Worm (Caenorhabditis elegans): ENCODE results near the gene C29A12.22.
A peak's percentile ranks its signal among the peaks of the same experiment; 100 is the strongest.

C29A12.22 gene

DNA sequence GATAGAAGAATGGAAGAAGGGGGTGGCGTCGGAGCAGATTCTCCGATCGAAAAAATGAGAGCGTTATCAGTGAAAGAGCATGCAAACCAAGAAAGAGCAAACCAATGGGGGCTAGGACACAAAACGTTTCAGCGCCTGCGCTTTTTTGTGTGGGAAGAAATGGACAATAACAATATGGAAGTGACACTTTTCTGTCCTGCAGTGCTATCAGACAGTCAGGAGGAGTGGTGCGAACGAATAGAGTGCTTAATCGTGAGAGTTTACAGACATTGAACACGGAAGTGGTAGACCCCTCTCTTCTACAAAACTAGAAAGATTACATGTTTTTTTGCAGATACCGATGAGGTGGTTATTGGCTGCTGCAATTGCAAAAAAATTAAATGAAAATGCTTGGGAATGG, 43.5 kb downstream of the C29A12.22 start:
- TF ChIP-seq egl-27 (tag; optimal IDR thresholded peaks at IDR 0.05) (peak; percentile 35), lsy-12 (tag; optimal IDR thresholded peaks at IDR 0.05) (no peak), pqm-1 (tag; optimal IDR thresholded peaks at IDR 0.05) (peak; percentile 94), nfya-1 (tag; optimal IDR thresholded peaks at IDR 0.05; ENCODE audit: insufficient read depth) (peak; percentile 1), pha-4 (tag; optimal IDR thresholded peaks at IDR 0.05) (peak; percentile 26), ztf-11 (tag; optimal IDR thresholded peaks at IDR 0.05) (no peak), sea-2 (GFP tag; optimal IDR thresholded peaks at IDR 0.05) (no peak), zag-1 (tag; optimal IDR thresholded peaks at IDR 0.05) (no peak), jun-1 (tag; optimal IDR thresholded peaks at IDR 0.05) (peak; percentile 68), elt-2 (tag; optimal IDR thresholded peaks at IDR 0.05) (peak; percentile 91)

DNA sequence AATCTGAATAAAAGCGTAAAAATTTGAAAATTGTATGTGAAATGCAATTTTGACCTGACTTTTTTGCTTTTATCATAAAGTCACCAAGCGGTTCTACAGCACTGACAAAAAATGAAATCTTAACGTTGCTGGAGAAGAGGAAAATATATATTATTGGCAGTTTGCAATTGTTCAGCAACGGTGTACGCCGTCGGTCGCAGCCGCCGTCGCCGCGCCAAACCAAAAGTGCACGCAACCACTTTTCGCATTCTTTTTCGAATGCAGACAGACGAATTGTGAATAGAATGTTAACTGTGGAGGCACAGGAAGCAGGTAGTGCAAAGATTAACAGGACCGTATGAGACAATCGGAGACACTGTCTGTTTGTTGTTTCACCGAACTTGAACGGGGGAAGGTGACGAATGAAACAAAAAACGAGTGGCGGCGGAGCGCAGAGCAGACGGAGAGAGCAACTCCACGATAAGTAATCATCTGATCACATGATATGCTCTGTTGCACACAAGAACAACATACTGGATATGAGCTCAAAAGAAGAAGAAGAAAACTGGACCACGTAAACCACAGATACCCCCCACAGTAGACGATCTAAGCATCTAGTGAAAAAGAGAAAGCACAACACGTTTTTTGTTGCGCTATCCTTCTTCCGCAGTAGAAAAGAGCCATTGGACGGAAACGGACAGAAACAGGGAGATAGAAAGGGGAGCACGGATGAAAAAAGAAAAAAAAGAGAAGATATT, 45.2 kb downstream of the C29A12.22 start:
- TF ChIP-seq pha-4 (tag; optimal IDR thresholded peaks at IDR 0.05) = peak; percentile 78
- no peak for TF ChIP-seq ceh-28 (tag; optimal IDR thresholded peaks at IDR 0.05)
- TF ChIP-seq nhr-25 (tag; optimal IDR thresholded peaks at IDR 0.05) = peak; percentile 10
- peak; percentile 64 for TF ChIP-seq nhr-11 (tag; optimal IDR thresholded peaks at IDR 0.05)
- no peak for TF ChIP-seq unc-39 (tag; optimal IDR thresholded peaks at IDR 0.05)
- TF ChIP-seq daf-12 (tag; optimal IDR thresholded peaks at IDR 0.05) = no peak
- peak; percentile 10 for TF ChIP-seq jun-1 (tag; optimal IDR thresholded peaks at IDR 0.05)
- TF ChIP-seq nhr-28 (tag; optimal IDR thresholded peaks at IDR 0.05) = no peak
- no peak for TF ChIP-seq nhr-76 (tag; optimal IDR thresholded peaks at IDR 0.05)
- TF ChIP-seq ama-1 (optimal IDR thresholded peaks at IDR 0.05) = peak; percentile 47
- TF ChIP-seq elt-2 (tag; optimal IDR thresholded peaks at IDR 0.05) = peak; percentile 42
- peak; percentile 15 for TF ChIP-seq nfya-1 (tag; optimal IDR thresholded peaks at IDR 0.05; ENCODE audit: insufficient read depth)
- peak; percentile 49 for TF ChIP-seq lin-39 (tag; optimal IDR thresholded peaks at IDR 0.05)
- no peak for TF ChIP-seq nhr-12 (tag; optimal IDR thresholded peaks at IDR 0.05)
- no peak for TF ChIP-seq mdl-1 (tag; optimal IDR thresholded peaks at IDR 0.05)
- peak; percentile 23 for TF ChIP-seq fkh-10 (GFP tag; optimal IDR thresholded peaks at IDR 0.05)
- TF ChIP-seq pqm-1 (tag; optimal IDR thresholded peaks at IDR 0.05) = peak; percentile 58

DNA sequence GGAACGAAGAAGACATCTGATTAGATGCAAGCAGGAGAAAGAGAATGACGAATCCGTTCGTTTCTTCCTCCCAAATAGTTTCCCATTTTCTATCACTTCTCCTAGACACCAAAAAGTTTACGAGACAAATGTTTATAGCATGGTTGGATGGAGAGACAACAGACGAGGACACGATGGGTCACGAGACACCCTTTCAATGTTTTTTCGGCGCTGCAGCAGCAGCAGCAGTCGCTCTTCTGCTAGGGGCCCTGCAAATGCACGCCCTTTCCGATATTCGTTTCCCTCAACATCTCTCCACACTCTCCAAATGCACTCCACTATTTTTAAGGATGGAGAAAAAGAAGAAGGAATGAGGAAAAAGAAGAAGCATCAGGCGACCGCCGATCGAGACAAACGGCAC, 46.5 kb downstream of the C29A12.22 start:
- TF ChIP-seq elt-3 (tag; optimal IDR thresholded peaks at IDR 0.05) = no peak
- no peak for TF ChIP-seq fos-1 (tag; optimal IDR thresholded peaks at IDR 0.05)
- TF ChIP-seq nhr-12 (tag; optimal IDR thresholded peaks at IDR 0.05) = no peak
- no peak for TF ChIP-seq unc-62 (GFP tag; optimal IDR thresholded peaks at IDR 0.05)
- TF ChIP-seq elt-1 (tag; optimal IDR thresholded peaks at IDR 0.05) = no peak
- no peak for TF ChIP-seq nhr-25 (tag; optimal IDR thresholded peaks at IDR 0.05)
- TF ChIP-seq egl-5 (tag; optimal IDR thresholded peaks at IDR 0.05) = peak; percentile 88
- TF ChIP-seq nhr-11 (tag; optimal IDR thresholded peaks at IDR 0.05) = peak; percentile 63
- TF ChIP-seq pha-4 (tag; optimal IDR thresholded peaks at IDR 0.05) = peak; percentile 59
- peak; percentile 19 for TF ChIP-seq skn-1 (tag; optimal IDR thresholded peaks at IDR 0.05)
- no peak for TF ChIP-seq fkh-2 (tag; optimal IDR thresholded peaks at IDR 0.05)
- no peak for TF ChIP-seq ceh-16 (tag; optimal IDR thresholded peaks at IDR 0.05)
- TF ChIP-seq nhr-67 (tag; optimal IDR thresholded peaks at IDR 0.05) = no peak
- TF ChIP-seq nhr-77 (tag; optimal IDR thresholded peaks at IDR 0.05) = no peak
- TF ChIP-seq ama-1 (optimal IDR thresholded peaks at IDR 0.05) = peak; percentile 52
- no peak for TF ChIP-seq ceh-9 (tag; optimal IDR thresholded peaks at IDR 0.05)
- peak; percentile 31 for TF ChIP-seq jun-1 (tag; optimal IDR thresholded peaks at IDR 0.05)
- no peak for TF ChIP-seq unc-39 (tag; optimal IDR thresholded peaks at IDR 0.05)
- no peak for TF ChIP-seq ztf-11 (tag; optimal IDR thresholded peaks at IDR 0.05)
- TF ChIP-seq eor-1 (tag; optimal IDR thresholded peaks at IDR 0.05) = no peak
- TF ChIP-seq egl-27 (tag; optimal IDR thresholded peaks at IDR 0.05) = peak; percentile 62
- no peak for TF ChIP-seq aly-2 (tag; optimal IDR thresholded peaks at IDR 0.05)
- peak; percentile 85 for TF ChIP-seq nfya-1 (tag; optimal IDR thresholded peaks at IDR 0.05; ENCODE audit: insufficient read depth)
- no peak for TF ChIP-seq ceh-82 (tag; optimal IDR thresholded peaks at IDR 0.05)
- TF ChIP-seq hmg-11 (tag; optimal IDR thresholded peaks at IDR 0.05) = peak; percentile 69
- peak; percentile 35 for TF ChIP-seq ztf-4 (tag; optimal IDR thresholded peaks at IDR 0.05)
- peak; percentile 65 for TF ChIP-seq nhr-43 (tag; optimal IDR thresholded peaks at IDR 0.05; ENCODE audit: poor library complexity, severe bottlenecking)
- no peak for TF ChIP-seq pqm-1 (tag; optimal IDR thresholded peaks at IDR 0.05)
- peak; percentile 77 for TF ChIP-seq tbx-2 (tag; optimal IDR thresholded peaks at IDR 0.05)
- no peak for TF ChIP-seq nhr-237 (tag; optimal IDR thresholded peaks at IDR 0.05)
- TF ChIP-seq lsy-12 (tag; optimal IDR thresholded peaks at IDR 0.05) = peak; percentile 59
- peak; percentile 71 for TF ChIP-seq mdl-1 (tag; optimal IDR thresholded peaks at IDR 0.05)
- TF ChIP-seq ceh-28 (tag; optimal IDR thresholded peaks at IDR 0.05) = peak; percentile 52
- no peak for TF ChIP-seq nhr-76 (tag; optimal IDR thresholded peaks at IDR 0.05)
- no peak for TF ChIP-seq mml-1 (tag; optimal IDR thresholded peaks at IDR 0.05)
- peak; percentile 59 for TF ChIP-seq fkh-10 (GFP tag; optimal IDR thresholded peaks at IDR 0.05)
- TF ChIP-seq lin-39 (tag; optimal IDR thresholded peaks at IDR 0.05) = peak; percentile 87
- TF ChIP-seq zag-1 (tag; optimal IDR thresholded peaks at IDR 0.05) = peak; percentile 66
- TF ChIP-seq ZK546.5 (tag; optimal IDR thresholded peaks at IDR 0.05) = no peak
- no peak for TF ChIP-seq lin-15B (tag; optimal IDR thresholded peaks at IDR 0.05)
- TF ChIP-seq nhr-23 (tag; optimal IDR thresholded peaks at IDR 0.05) = peak; percentile 56
- TF ChIP-seq elt-2 (tag; optimal IDR thresholded peaks at IDR 0.05) = peak; percentile 36

Data from whole organism, L3 larva.